Fruit fly (Drosophila melanogaster): Measurements from ENCODE around the gene CG42592.

DNA sequence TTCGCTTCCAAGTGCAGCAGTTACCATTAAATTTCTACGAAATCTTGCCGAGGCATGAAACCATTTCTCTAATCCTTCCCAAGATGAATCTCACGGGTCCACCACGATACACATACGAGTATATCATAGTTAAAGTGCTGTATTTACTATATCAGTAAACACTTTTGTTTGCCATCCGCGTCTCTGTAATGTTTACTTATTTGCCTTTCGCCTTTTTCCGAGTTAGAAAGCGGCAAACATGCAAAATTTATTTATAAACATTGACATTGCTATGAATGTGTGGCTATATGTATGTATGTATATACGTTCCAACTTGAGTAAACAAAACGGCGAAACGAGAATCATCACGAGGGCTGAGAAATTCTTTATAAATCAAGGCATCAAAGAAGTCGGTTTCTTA is 5.2 kb downstream of the CG42592 start:
- TF ChIP-seq toe (GFP tag; optimal IDR thresholded peaks at IDR 0.05) (no peak), CG33017 (tag; optimal IDR thresholded peaks at IDR 0.05) (peak; percentile 55), CG5204 (GFP tag; optimal IDR thresholded peaks at IDR 0.05) (no peak), Crg-1 (GFP tag; optimal IDR thresholded peaks at IDR 0.05) (peak; percentile 9), CG1620 (GFP tag; optimal IDR thresholded peaks at IDR 0.05) (no peak), tj (GFP tag; optimal IDR thresholded peaks at IDR 0.05) (no peak), ovo (GFP tag; optimal IDR thresholded peaks at IDR 0.05) (no peak), Clk (GFP tag; optimal IDR thresholded peaks at IDR 0.05) (no peak), Hr96 (GFP tag; optimal IDR thresholded peaks at IDR 0.05) (peak; percentile 29), cnc (optimal IDR thresholded peaks at IDR 0.05) (no peak), CG7101 (tag; optimal IDR thresholded peaks at IDR 0.05) (peak; percentile 69), CG11617 (GFP tag; optimal IDR thresholded peaks at IDR 0.05) (no peak), kay (GFP tag; ENCODE audit: borderline replicate concordance) (no peak), CG14711 (tag; optimal IDR thresholded peaks at IDR 0.05) (peak; percentile 69)

Data from whole organism, adult.